Fruit fly (Drosophila melanogaster): Measurements from ENCODE around the gene phr6-4.

- TF ChIP-seq usp (GFP tag; optimal IDR thresholded peaks at IDR 0.05) = no peak
- no peak for TF ChIP-seq N (GFP tag; optimal IDR thresholded peaks at IDR 0.05)
- TF ChIP-seq Abd-B (GFP tag; optimal IDR thresholded peaks at IDR 0.05) = no peak
- TF ChIP-seq Myc (optimal IDR thresholded peaks at IDR 0.05) = no peak
- TF ChIP-seq woc (GFP tag; optimal IDR thresholded peaks at IDR 0.05) = no peak
- no peak for TF ChIP-seq Hr78 (GFP tag; optimal IDR thresholded peaks at IDR 0.05)
- TF ChIP-seq Jra (GFP tag; optimal IDR thresholded peaks at IDR 0.05) = no peak
- TF ChIP-seq pan (optimal IDR thresholded peaks at IDR 0.05) = no peak
- TF ChIP-seq fru (GFP tag; optimal IDR thresholded peaks at IDR 0.05) = no peak
- TF ChIP-seq OdsH (GFP tag; optimal IDR thresholded peaks at IDR 0.05) = no peak
- no peak for TF ChIP-seq Mio (GFP tag; optimal IDR thresholded peaks at IDR 0.05)
- TF ChIP-seq brk (GFP tag; optimal IDR thresholded peaks at IDR 0.05) = no peak
- no peak for TF ChIP-seq dsf (GFP tag; optimal IDR thresholded peaks at IDR 0.05; ENCODE audit: borderline replicate concordance)
- TF ChIP-seq sv (GFP tag; optimal IDR thresholded peaks at IDR 0.05) = no peak
These were observed 28.3 kb upstream of the phr6-4 start for dm6 chr2L:20673737-20674461.

All from whole organism, wandering third instar larva.